Worm (Caenorhabditis elegans) whole organism, dauer: ENCODE data around the gene Y57G11C.1131.
"Not testable (repeated sequence)": the region's sequence is repeated elsewhere in the genome, so short reads cannot be mapped to it uniquely, and the experiment has no call there.

Experiments
- unc-62 ChIP-seq: sonication (generic microtip); optimal IDR thresholded peaks from 2 replicates; lab custom pipeline; 2017; ENCODE audit warnings: missing biosample characterization, missing genetic modification reagents, missing genetic modification characterization

Gene Y57G11C.1131

ce11 chrIV:14932640-14933039 is at the start of gene Y57G11C.1131:
Gene Y57G11C.1131 (plus strand): TSS chrIV:14932972.
- TF ChIP-seq unc-62 (GFP tag; lab: Kevin White, UChicago): no peak

- TF ChIP-seq unc-62 (GFP tag; lab: Kevin White, UChicago): no peak
Measured at ce11 chrIV:14883812-14884211, 49.0 kb upstream of the Y57G11C.1131 start.

ce11 chrIV:14885584-14885983 is 47.2 kb upstream of the Y57G11C.1131 start:
- TF ChIP-seq unc-62 (GFP tag; lab: Kevin White, UChicago): no peak

ce11 chrIV:14888889-14889664 is 43.7 kb upstream of the Y57G11C.1131 start:
- no peak for TF ChIP-seq unc-62 (GFP tag; lab: Kevin White, UChicago)

- no peak for TF ChIP-seq unc-62 (GFP tag; lab: Kevin White, UChicago)
Measured at ce11 chrIV:14890914-14891313, 41.9 kb upstream of the Y57G11C.1131 start.

ce11 chrIV:14891996-14892395 is 40.8 kb upstream of the Y57G11C.1131 start:
- no peak for TF ChIP-seq unc-62 (GFP tag; lab: Kevin White, UChicago)

ce11 chrIV:14894339-14894738 is 38.4 kb upstream of the Y57G11C.1131 start:
- no peak for TF ChIP-seq unc-62 (GFP tag; lab: Kevin White, UChicago)

- TF ChIP-seq unc-62 (GFP tag; lab: Kevin White, UChicago): no peak
Measured at ce11 chrIV:14903188-14903587, 29.6 kb upstream of the Y57G11C.1131 start.

- TF ChIP-seq unc-62 (GFP tag; lab: Kevin White, UChicago): no peak
Measured at ce11 chrIV:14909589-14909988, 23.2 kb upstream of the Y57G11C.1131 start, which contains the start of gene pnc-2. Gene pnc-2 (minus strand): TSS chrIV:14909689.

ce11 chrIV:14919310-14919709 is 13.5 kb upstream of the Y57G11C.1131 start, which contains the start of gene ccch-5:
Gene ccch-5 (plus strand): TSS chrIV:14919610.
- TF ChIP-seq unc-62 (GFP tag; lab: Kevin White, UChicago): no peak

ce11 chrIV:14929421-14929820 is 3.4 kb upstream of the Y57G11C.1131 start, which contains the start of gene Y57G11C.28:
Gene Y57G11C.28 (plus strand): TSS chrIV:14929721.
- no peak for TF ChIP-seq unc-62 (GFP tag; lab: Kevin White, UChicago)

- no peak for TF ChIP-seq unc-62 (GFP tag; lab: Kevin White, UChicago)
Measured at ce11 chrIV:14937017-14937416, 4.2 kb downstream of the Y57G11C.1131 start, which contains the start of gene Y57G11C.1144. Gene Y57G11C.1144 (plus strand): TSS chrIV:14937317.

- not testable (repeated sequence) for TF ChIP-seq unc-62 (GFP tag; lab: Kevin White, UChicago)
Measured at ce11 chrIV:14938596-14938995, 5.8 kb downstream of the Y57G11C.1131 start, which contains the start of gene Y57G11C.30. Gene Y57G11C.30 (plus strand): TSS chrIV:14938896.

ce11 chrIV:14944234-14944633 is 11.5 kb downstream of the Y57G11C.1131 start, which contains the start of gene Y57G11C.48:
Gene Y57G11C.48 (minus strand): TSS chrIV:14944334.
- no peak for TF ChIP-seq unc-62 (GFP tag; lab: Kevin White, UChicago)

- TF ChIP-seq unc-62 (GFP tag; lab: Kevin White, UChicago): no peak
Measured at ce11 chrIV:14949048-14949447, 16.3 kb downstream of the Y57G11C.1131 start.

- TF ChIP-seq unc-62 (GFP tag; lab: Kevin White, UChicago): no peak
Measured at ce11 chrIV:14950468-14950867, 17.7 kb downstream of the Y57G11C.1131 start, which contains the start of gene Y41E3.22. Gene Y41E3.22 (plus strand): TSS chrIV:14950710.

- TF ChIP-seq unc-62 (GFP tag; lab: Kevin White, UChicago): no peak
Measured at ce11 chrIV:14953802-14954201, 21.0 kb downstream of the Y57G11C.1131 start.
